Worm (Caenorhabditis elegans) whole organism, mixed stage, embryonic: ENCODE results near the gene oig-2.
A peak's percentile ranks its signal among the peaks of the same experiment; 100 is the strongest.
"Not testable (repeated sequence)": the region's sequence is repeated elsewhere in the genome, so short reads cannot be mapped to it uniquely, and the experiment has no call there.

Experiments
- bed-3 ChIP-seq: fragments of 200-800 bp; sonication (Bioruptor generic); optimal IDR thresholded peaks from 3 replicates; lab custom pipeline; 2018; ENCODE audit warnings: mild to moderate bottlenecking, missing genetic modification characterization, moderate library complexity, missing compliant biosample characterization
- blmp-1 ChIP-seq: fragments of 150-350 bp; optimal IDR thresholded peaks from 2 replicates; lab custom pipeline; 2014; ENCODE audit warnings: missing biosample characterization, missing genetic modification characterization
- ceh-83 ChIP-seq: fragments of 200-800 bp; sonication (Bioruptor generic); optimal IDR thresholded peaks from 2 replicates; lab custom pipeline; 2018; ENCODE audit warnings: mild to moderate bottlenecking, missing genetic modification characterization, missing compliant biosample characterization
- ces-1 ChIP-seq: fragments of 150-350 bp; optimal IDR thresholded peaks from 2 replicates; lab custom pipeline; 2014; ENCODE audit warnings: missing biosample characterization, missing genetic modification reagents, missing genetic modification characterization
- drap-1 ChIP-seq: fragments of 200-800 bp; sonication (Bioruptor generic); optimal IDR thresholded peaks from 3 replicates; lab custom pipeline; 2018; ENCODE audit warnings: mild to moderate bottlenecking, missing genetic modification characterization, missing compliant biosample characterization
- elt-3 ChIP-seq: fragments of 150-350 bp; optimal IDR thresholded peaks from 2 replicates; lab custom pipeline; 2014; ENCODE audit warnings: missing biosample characterization, missing genetic modification characterization
- flh-1 ChIP-seq: fragments of 200-800 bp; sonication (Bioruptor generic); optimal IDR thresholded peaks from 2 replicates; lab custom pipeline; 2018; ENCODE audit warnings: mild to moderate bottlenecking, missing genetic modification characterization, moderate library complexity, missing compliant biosample characterization
- ham-2 ChIP-seq: fragments of 200-800 bp; sonication (Bioruptor generic); optimal IDR thresholded peaks from 2 replicates; lab custom pipeline; 2018; ENCODE audit warnings: mild to moderate bottlenecking, missing genetic modification characterization, missing compliant biosample characterization
- hlh-1 ChIP-seq: fragments of 150-350 bp; optimal IDR thresholded peaks from 2 replicates; lab custom pipeline; 2014; ENCODE audit warnings: missing biosample characterization, missing genetic modification reagents, missing genetic modification characterization
- lin-32 ChIP-seq: fragments of 200-800 bp; sonication (Bioruptor generic); optimal IDR thresholded peaks from 2 replicates; lab custom pipeline; 2018; ENCODE audit warnings: mild to moderate bottlenecking, missing genetic modification characterization, missing compliant biosample characterization
- lsy-2 ChIP-seq: fragments of 150-350 bp; optimal IDR thresholded peaks from 2 replicates; lab custom pipeline; 2014; ENCODE audit warnings: missing biosample characterization, missing genetic modification characterization
- mab-5 ChIP-seq: fragments of 150-350 bp; optimal IDR thresholded peaks from 2 replicates; lab custom pipeline; 2014; ENCODE audit warnings: missing biosample characterization, missing genetic modification characterization
- mep-1 ChIP-seq: fragments of 150-350 bp; optimal IDR thresholded peaks from 2 replicates; lab custom pipeline; 2017; ENCODE audit warnings: missing biosample characterization, missing genetic modification reagents, missing genetic modification characterization, inconsistent platforms
- mls-2 ChIP-seq: sonication (generic microtip); optimal IDR thresholded peaks from 2 replicates; lab custom pipeline; 2016; ENCODE audit warnings: mild to moderate bottlenecking, missing genetic modification characterization, moderate library complexity, missing compliant biosample characterization
- nhr-12 ChIP-seq: fragments of 150-350 bp; optimal IDR thresholded peaks from 2 replicates; lab custom pipeline; 2014; ENCODE audit warnings: missing biosample characterization, missing genetic modification characterization
- nhr-2 ChIP-seq: fragments of 150-350 bp; optimal IDR thresholded peaks from 2 replicates; lab custom pipeline; 2014; ENCODE audit warnings: missing biosample characterization, missing genetic modification characterization
- nhr-237 ChIP-seq: fragments of 150-350 bp; optimal IDR thresholded peaks from 2 replicates; lab custom pipeline; 2014; ENCODE audit warnings: missing biosample characterization, missing genetic modification characterization
- nhr-28 ChIP-seq: fragments of 150-350 bp; optimal IDR thresholded peaks from 2 replicates; lab custom pipeline; 2014; ENCODE audit warnings: missing biosample characterization, missing genetic modification characterization
- nhr-76 ChIP-seq: sonication (generic microtip); optimal IDR thresholded peaks from 2 replicates; lab custom pipeline; 2017; ENCODE audit warnings: missing biosample characterization, missing genetic modification characterization
- pha-4 ChIP-seq: fragments of 150-350 bp; optimal IDR thresholded peaks from 2 replicates; lab custom pipeline; 2018; ENCODE audit warnings: missing biosample characterization, missing genetic modification reagents, missing genetic modification characterization
- sem-2 ChIP-seq: fragments of 200-800 bp; sonication (Bioruptor generic); optimal IDR thresholded peaks from 2 replicates; lab custom pipeline; 2018; ENCODE audit warnings: mild to moderate bottlenecking, missing genetic modification characterization, missing compliant biosample characterization
- sptf-1 ChIP-seq: sonication (generic microtip); optimal IDR thresholded peaks from 2 replicates; lab custom pipeline; 2017; ENCODE audit warnings: mild to moderate bottlenecking, missing genetic modification characterization, moderate library complexity, missing compliant biosample characterization
- tbx-8 ChIP-seq: fragments of 200-800 bp; sonication (Bioruptor generic); optimal IDR thresholded peaks from 2 replicates; lab custom pipeline; 2018; ENCODE audit warnings: mild to moderate bottlenecking, missing genetic modification characterization, moderate library complexity, missing compliant biosample characterization
- unc-120 ChIP-seq: sonication (generic microtip); optimal IDR thresholded peaks from 2 replicates; lab custom pipeline; 2017; ENCODE audit warnings: missing genetic modification characterization, missing compliant biosample characterization; ENCODE audit not compliant: poor library complexity, severe bottlenecking
- unc-39 ChIP-seq: fragments of 150-350 bp; optimal IDR thresholded peaks from 2 replicates; lab custom pipeline; 2014; ENCODE audit warnings: missing biosample characterization, missing genetic modification characterization
- unc-62 ChIP-seq: fragments of 150-350 bp; optimal IDR thresholded peaks from 2 replicates; lab custom pipeline; 2014; ENCODE audit warnings: missing biosample characterization, missing genetic modification reagents, missing genetic modification characterization
- zip-8 ChIP-seq: fragments of 150-350 bp; optimal IDR thresholded peaks from 2 replicates; lab custom pipeline; 2014; ENCODE audit warnings: missing biosample characterization, missing genetic modification characterization

oig-2 gene

DNA sequence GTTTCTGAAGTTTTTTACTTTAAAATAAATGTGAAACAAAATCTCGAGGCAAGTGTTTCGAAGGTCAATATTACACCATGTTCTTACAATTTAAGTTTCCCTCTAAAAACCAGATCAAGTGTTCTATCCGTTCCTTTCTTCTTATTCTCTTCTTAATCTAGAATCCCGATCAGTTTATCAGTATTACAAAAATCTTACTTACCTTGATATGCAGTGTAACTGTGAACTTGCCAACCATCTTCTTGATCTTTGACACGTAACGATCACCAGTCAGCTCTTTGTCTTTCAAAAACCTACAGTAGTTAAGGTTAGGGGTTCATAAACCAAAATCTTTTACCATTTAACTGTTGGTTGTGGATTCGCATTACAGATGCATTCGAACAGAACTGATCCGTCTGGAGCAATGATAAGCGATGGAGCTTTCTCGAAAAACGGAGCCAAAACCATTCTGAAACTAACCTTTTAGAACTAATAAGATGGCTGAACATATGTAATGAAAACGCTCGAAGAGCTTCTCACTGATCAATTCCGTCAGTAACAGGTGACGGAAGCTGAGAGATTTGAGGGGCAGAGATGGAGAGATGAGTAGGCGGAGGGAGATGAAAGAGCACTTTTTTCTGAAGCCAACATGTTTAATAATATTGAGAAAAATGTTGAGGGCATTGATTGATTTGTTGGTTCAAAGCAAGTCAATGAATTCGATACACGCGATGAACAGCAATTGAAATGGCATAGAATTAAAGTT is at the start of gene oig-2:
oig-2 (minus strand) TSS at position 448 of the 745 bp plus-strand sequence.
- peak; percentile 6 for TF ChIP-seq unc-62 (GFP tag; lab: Kevin White, UChicago)
- no peak for TF ChIP-seq nhr-28 (tag; lab: Kevin White, UChicago)
- TF ChIP-seq unc-120 (tag; lab: Kevin White, UChicago) = peak; percentile 17
- TF ChIP-seq hlh-1 (tag; lab: Kevin White, UChicago) = peak; percentile 91

DNA sequence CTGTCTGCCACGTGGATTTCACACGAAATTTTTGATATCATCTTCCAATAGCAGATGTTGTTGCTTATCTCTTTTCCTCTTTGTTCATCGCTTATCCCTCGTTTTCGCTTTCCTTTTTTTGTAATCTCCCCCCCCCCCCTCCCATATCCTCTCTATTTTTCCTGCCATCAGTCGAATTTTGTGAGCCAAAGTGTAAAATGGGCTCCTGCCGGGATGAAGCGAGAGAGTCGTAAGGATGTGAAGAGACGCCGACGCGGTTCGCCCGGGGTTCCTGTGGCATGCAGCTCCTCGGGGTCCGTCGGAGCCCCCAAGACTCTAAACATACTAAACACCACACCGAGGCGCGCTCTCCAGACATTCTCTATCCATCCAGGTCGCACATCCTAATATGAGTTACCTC is 48.6 kb upstream of the oig-2 start, which contains the start of gene zyx-1:
zyx-1 (plus strand) TSS at position 331 of the 400 bp plus-strand sequence.
- TF ChIP-seq unc-120 (tag; lab: Kevin White, UChicago) (peak; percentile 58), mep-1 (no peak)

DNA sequence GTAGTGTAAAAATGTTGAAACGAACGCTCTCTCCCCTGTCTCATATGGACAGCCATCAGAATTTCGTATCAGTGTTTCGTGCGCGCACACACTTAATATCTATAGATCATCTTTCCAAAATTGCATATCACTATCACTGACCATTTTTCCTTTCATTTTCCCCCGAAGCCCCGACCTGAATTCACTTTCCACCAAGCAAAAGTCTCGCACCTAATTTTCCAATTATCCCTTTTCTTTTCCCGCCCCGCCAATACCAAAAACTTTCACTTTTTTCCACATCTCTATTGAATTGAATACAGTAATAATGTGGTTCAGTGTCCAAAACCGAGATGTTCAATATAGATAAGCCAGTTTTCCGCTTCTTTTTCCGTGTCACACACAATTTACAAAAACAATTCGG is 45.5 kb upstream of the oig-2 start:
- TF ChIP-seq zip-8 (no peak), blmp-1 (tag; lab: Kevin White, UChicago) (peak; percentile 96), sem-2 (GFP tag; lab: Kevin White, UChicago) (no peak), elt-3 (peak; percentile 16), ham-2 (GFP tag; lab: Kevin White, UChicago) (peak; percentile 49)

DNA sequence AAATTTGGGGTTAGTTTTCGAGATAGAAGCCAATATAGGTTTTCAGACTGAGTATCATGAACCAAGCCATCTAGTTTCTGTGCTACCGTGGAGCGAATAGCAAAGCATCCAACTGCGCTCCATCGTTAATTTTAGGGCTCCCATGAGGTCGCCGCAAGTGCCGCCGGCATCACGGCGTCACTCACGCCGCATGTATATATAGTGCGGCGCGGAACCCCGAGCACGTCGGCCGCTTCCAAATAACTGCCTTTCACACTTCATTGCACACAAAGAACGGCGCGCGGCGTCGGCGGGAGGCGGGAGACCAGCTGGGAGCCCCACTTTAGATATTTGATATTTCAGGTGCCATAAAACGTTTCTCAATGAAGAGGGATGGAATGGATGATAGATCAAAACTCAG is 42.1 kb upstream of the oig-2 start:
- TF ChIP-seq nhr-12 (tag; lab: Kevin White, UChicago) (no peak), drap-1 (GFP tag; lab: Kevin White, UChicago) (no peak), ceh-83 (no peak), unc-120 (tag; lab: Kevin White, UChicago) (no peak), pha-4 (tag; lab: Kevin White, UChicago) (no peak), zip-8 (no peak), nhr-76 (tag; lab: Kevin White, UChicago) (no peak), ham-2 (GFP tag; lab: Kevin White, UChicago) (no peak), tbx-8 (GFP tag; lab: Kevin White, UChicago) (no peak)

DNA sequence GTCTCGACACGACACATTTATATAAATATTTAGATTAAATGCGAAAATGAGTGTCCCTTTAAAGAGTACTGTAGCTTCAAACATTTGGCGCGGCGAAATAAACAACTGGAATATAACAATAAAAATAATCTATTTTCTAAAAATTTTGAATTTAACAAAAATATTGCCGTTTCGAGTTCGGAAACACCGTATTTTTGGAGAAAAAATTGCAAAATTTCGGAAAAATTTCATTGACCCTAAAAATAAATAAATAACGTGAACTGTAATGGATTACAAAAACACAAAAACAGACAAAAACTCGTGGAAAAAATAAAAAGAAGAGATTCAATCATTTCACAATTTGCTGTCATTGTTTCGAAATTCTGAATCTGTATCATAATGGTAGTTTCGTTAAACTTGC is 39.6 kb upstream of the oig-2 start, which contains the start of gene F42G4.2:
F42G4.2 (plus strand) TSS at position 301 of the 400 bp plus-strand sequence.
- not testable (repeated sequence) for TF ChIP-seq tbx-8 (GFP tag; lab: Kevin White, UChicago); unc-39 (tag; lab: Kevin White, UChicago); mls-2 (tag; lab: Kevin White, UChicago)

DNA sequence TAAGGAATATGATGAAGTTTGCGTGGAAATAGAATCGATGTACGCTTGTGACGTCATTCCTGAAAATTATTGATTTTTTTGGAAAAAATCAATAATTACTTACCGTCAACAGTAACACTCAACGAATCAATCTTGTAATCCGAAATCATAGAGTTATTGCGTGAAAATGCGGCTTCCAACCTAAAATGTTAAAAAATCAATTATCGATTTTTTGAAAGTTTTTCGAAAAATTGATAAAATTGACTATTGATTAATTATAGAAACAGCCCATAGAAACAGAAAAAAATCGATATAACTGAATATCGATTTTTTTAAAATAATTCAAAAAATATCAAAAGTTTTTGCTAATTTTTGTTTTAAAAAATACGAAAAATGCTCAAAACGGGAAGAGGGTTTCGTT is 39.1 kb upstream of the oig-2 start, which contains the start of gene F42G4.7:
F42G4.7 (minus strand) TSS at position 185 of the 400 bp plus-strand sequence.
- TF ChIP-seq flh-1 (GFP tag; lab: Kevin White, UChicago); ceh-83; nhr-2 (tag; lab: Kevin White, UChicago): not testable (repeated sequence)

DNA sequence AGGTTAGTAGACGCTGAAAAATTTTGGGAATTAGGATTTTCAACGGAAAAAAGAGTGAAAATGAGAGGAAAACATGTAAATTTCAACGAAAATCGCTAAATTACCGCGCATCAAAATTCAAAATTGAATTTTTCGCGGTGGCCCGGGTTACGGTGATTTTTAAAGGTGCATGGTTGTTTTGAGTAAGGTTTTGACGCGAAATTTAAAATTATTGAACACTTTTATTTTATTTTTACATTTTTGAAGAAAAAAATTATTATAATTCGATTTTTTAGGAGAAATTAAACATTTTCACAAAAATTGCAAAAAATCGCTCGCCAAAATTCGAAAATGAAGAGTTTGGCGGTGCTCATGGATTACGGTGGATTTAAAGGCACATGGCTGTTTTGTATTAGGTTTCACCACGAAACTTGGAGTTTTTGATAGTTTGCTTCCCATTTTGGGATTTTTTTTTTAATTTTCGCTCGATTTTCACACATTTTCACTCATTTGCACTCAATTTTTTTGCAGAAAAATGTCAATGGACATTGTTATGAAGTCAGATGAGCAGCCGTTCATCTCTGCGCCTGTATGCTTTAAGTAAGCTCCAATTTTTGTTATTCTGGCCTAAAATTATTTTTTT is 35.6 kb upstream of the oig-2 start, which contains the start of gene puf-6:
puf-6 (minus strand) TSS at position 13 of the 622 bp plus-strand sequence.
- TF ChIP-seq sptf-1 (tag; lab: Kevin White, UChicago); elt-3; unc-62 (GFP tag; lab: Kevin White, UChicago): not testable (repeated sequence)

DNA sequence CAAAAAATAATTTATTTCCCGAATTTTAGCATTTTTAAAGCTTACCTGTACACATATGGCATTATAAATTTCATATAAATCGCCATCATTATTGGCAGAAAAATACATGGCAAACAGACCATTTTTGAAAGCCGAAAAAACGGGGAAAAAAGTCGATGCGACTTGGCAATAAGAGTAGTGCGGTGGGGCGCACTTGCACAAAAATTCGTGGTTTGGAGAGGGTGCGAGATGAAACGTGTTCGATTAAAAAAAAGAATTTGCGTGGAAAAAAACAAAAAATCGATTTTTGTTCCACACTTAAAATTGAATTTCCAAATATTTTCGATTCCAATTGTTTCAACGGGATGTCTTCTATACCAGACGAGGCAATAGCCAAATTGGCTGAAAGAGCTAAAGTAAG is 28.8 kb upstream of the oig-2 start, which contains the start of gene F18A11.3:
F18A11.3 (minus strand) TSS at position 125 of the 400 bp plus-strand sequence.
- TF ChIP-seq unc-62 (GFP tag; lab: Kevin White, UChicago) (no peak), nhr-237 (tag; lab: Kevin White, UChicago) (no peak), nhr-76 (tag; lab: Kevin White, UChicago) (no peak), hlh-1 (tag; lab: Kevin White, UChicago) (no peak), nhr-2 (tag; lab: Kevin White, UChicago) (no peak), nhr-12 (tag; lab: Kevin White, UChicago) (no peak), tbx-8 (GFP tag; lab: Kevin White, UChicago) (no peak), unc-39 (tag; lab: Kevin White, UChicago) (no peak), unc-120 (tag; lab: Kevin White, UChicago) (no peak), blmp-1 (tag; lab: Kevin White, UChicago) (no peak), sem-2 (GFP tag; lab: Kevin White, UChicago) (no peak), lsy-2 (tag; lab: Kevin White, UChicago) (peak; percentile 16), bed-3 (GFP tag; lab: Kevin White, UChicago) (no peak), mab-5 (tag; lab: Kevin White, UChicago) (no peak), mls-2 (tag; lab: Kevin White, UChicago) (no peak), nhr-28 (tag; lab: Kevin White, UChicago) (no peak), ham-2 (GFP tag; lab: Kevin White, UChicago) (no peak), mep-1 (peak; percentile 42), lin-32 (GFP tag; lab: Kevin White, UChicago) (no peak), ces-1 (GFP tag; lab: Kevin White, UChicago) (peak; percentile 2)
